Fruit fly (Drosophila melanogaster) whole organism, embryonic: ENCODE results near the gene Ctr1A.

ENCODE experiments used
- CG11456 ChIP-seq: fragments of 200-800 bp; sonication (Bioruptor generic); IDR thresholded peaks from 3 replicates; pipeline ENCODE4 v1.3.6; 2022; ENCODE audit warnings: missing biosample characterization, missing genetic modification characterization
- CG12155 ChIP-seq: fragments of 200-800 bp; sonication (Bioruptor generic); optimal IDR thresholded peaks from 3 replicates; lab custom pipeline; 2016; ENCODE audit warnings: missing biosample characterization, missing genetic modification characterization
- CG1233 ChIP-seq: fragments of 200-800 bp; sonication (Bioruptor generic); optimal IDR thresholded peaks from 4 replicates; lab custom pipeline; 2018; ENCODE audit warnings: missing biosample characterization, mild to moderate bottlenecking, missing genetic modification characterization
- CG13123 ChIP-seq: fragments of 200-800 bp; sonication (Bioruptor generic); optimal IDR thresholded peaks from 2 replicates; lab custom pipeline; 2016; ENCODE audit warnings: missing biosample characterization, missing genetic modification characterization
- CG13296 ChIP-seq: fragments of 200-800 bp; sonication (Bioruptor generic); optimal IDR thresholded peaks from 3 replicates; lab custom pipeline; 2018; ENCODE audit warnings: missing biosample characterization, mild to moderate bottlenecking, missing genetic modification characterization
- CG17359 ChIP-seq: fragments of 200-800 bp; sonication (Bioruptor generic); optimal IDR thresholded peaks from 3 replicates; lab custom pipeline; 2018; ENCODE audit warnings: missing biosample characterization, mild to moderate bottlenecking, missing genetic modification characterization, moderate library complexity
- CG17829 ChIP-seq: fragments of 200-800 bp; optimal IDR thresholded peaks from 2 replicates; lab custom pipeline; 2019; ENCODE audit warnings: missing biosample characterization, mild to moderate bottlenecking, missing genetic modification characterization, moderate library complexity
- CG30020 ChIP-seq: fragments of 200-800 bp; optimal IDR thresholded peaks from 2 replicates; lab custom pipeline; 2019; ENCODE audit warnings: missing biosample characterization, mild to moderate bottlenecking, missing genetic modification characterization, moderate library complexity
- CG3407 ChIP-seq: fragments of 200-800 bp; sonication (Bioruptor generic); optimal IDR thresholded peaks from 2 replicates; lab custom pipeline; 2018; ENCODE audit warnings: missing biosample characterization, mild to moderate bottlenecking, missing genetic modification characterization
- CG34422 ChIP-seq: fragments of 200-800 bp; sonication (Bioruptor generic); IDR thresholded peaks from 3 replicates; pipeline ENCODE4 v1.3.6; 2022; ENCODE audit warnings: missing biosample characterization, missing genetic modification characterization
- CG4328 ChIP-seq: fragments of 200-800 bp; sonication (Bioruptor generic); optimal IDR thresholded peaks from 3 replicates; lab custom pipeline; 2017; ENCODE audit warnings: missing biosample characterization, missing genetic modification reagents, missing genetic modification characterization
- CG6254 ChIP-seq: fragments of 200-800 bp; sonication (Bioruptor generic); optimal IDR thresholded peaks from 3 replicates; lab custom pipeline; 2017; ENCODE audit warnings: mild to moderate bottlenecking, missing biosample characterization, missing genetic modification reagents, missing genetic modification characterization
- CG6689 ChIP-seq: fragments of 200-800 bp; sonication (Bioruptor generic); IDR thresholded peaks from 2 replicates; pipeline ENCODE4 v1.3.6; 2022; ENCODE audit warnings: missing biosample characterization, missing genetic modification characterization
- CG7271 ChIP-seq: fragments of 200-800 bp; sonication (Bioruptor generic); optimal IDR thresholded peaks from 2 replicates; lab custom pipeline; 2018; ENCODE audit warnings: missing biosample characterization, mild to moderate bottlenecking, missing genetic modification characterization, moderate library complexity
- CG8290 ChIP-seq, 3 experiments: fragments of 200-800 bp; sonication (Bioruptor generic); optimal IDR thresholded peaks; 2 replicates each; lab custom pipeline; 2016 to 2019; ENCODE audit warnings: missing biosample characterization in 3 of 3, missing genetic modification characterization in 3 of 3, mild to moderate bottlenecking in 2 of 3, moderate library complexity in 1 of 3
- CG8388 ChIP-seq: fragments of 200-800 bp; sonication (Bioruptor generic); optimal IDR thresholded peaks from 2 replicates; lab custom pipeline; 2019; ENCODE audit warnings: missing biosample characterization, mild to moderate bottlenecking, missing genetic modification characterization, moderate library complexity
- CG9727 ChIP-seq: fragments of 200-800 bp; sonication (Bioruptor generic); optimal IDR thresholded peaks from 3 replicates; lab custom pipeline; 2017; ENCODE audit warnings: missing biosample characterization, mild to moderate bottlenecking, missing genetic modification characterization
- H2.0 ChIP-seq: fragments of 200-800 bp; sonication (Bioruptor generic); IDR thresholded peaks from 2 replicates; pipeline ENCODE4 v1.3.6; 2022; ENCODE audit warnings: missing biosample characterization, missing genetic modification characterization
- HmgD ChIP-seq: fragments of 200-800 bp; sonication (Bioruptor generic); optimal IDR thresholded peaks from 3 replicates; lab custom pipeline; 2016; ENCODE audit warnings: missing biosample characterization, missing genetic modification characterization
- Hmr ChIP-seq: fragments of 200-800 bp; sonication (Bioruptor generic); optimal IDR thresholded peaks from 3 replicates; lab custom pipeline; 2017; ENCODE audit warnings: mild to moderate bottlenecking, missing biosample characterization, missing genetic modification reagents, missing genetic modification characterization
- Hr78 ChIP-seq, 2 experiments: fragments of 200-800 bp in 1 of 2; fragments of >200 bp in 1 of 2; sonication (Bioruptor generic) in 1 of 2; optimal IDR thresholded peaks; 2 replicates each; lab custom pipeline; 2017 to 2019; ENCODE audit warnings: missing biosample characterization in 2 of 2, missing genetic modification characterization in 2 of 2, mild to moderate bottlenecking in 1 of 2, moderate library complexity in 1 of 2
- MESR4 ChIP-seq: fragments of 200-800 bp; sonication (Bioruptor generic); optimal IDR thresholded peaks from 2 replicates; lab custom pipeline; 2018; ENCODE audit warnings: missing biosample characterization, mild to moderate bottlenecking, missing genetic modification characterization, moderate library complexity
- Nf-YB ChIP-seq: fragments of 200-800 bp; sonication (Bioruptor generic); optimal IDR thresholded peaks from 3 replicates; lab custom pipeline; 2019; ENCODE audit warnings: missing biosample characterization, mild to moderate bottlenecking, missing genetic modification characterization, moderate library complexity
- Sry-δ ChIP-seq: fragments of 200-800 bp; sonication (Bioruptor generic); optimal IDR thresholded peaks from 2 replicates; lab custom pipeline; 2016; ENCODE audit warnings: missing biosample characterization, missing genetic modification characterization
- ac ChIP-seq: fragments of 200-800 bp; sonication (Bioruptor generic); optimal IDR thresholded peaks from 3 replicates; lab custom pipeline; 2017; ENCODE audit warnings: missing biosample characterization, mild to moderate bottlenecking, missing genetic modification characterization
- ara ChIP-seq: fragments of 200-800 bp; sonication (Bioruptor generic); IDR thresholded peaks from 2 replicates; pipeline ENCODE4 v1.3.6; 2022; ENCODE audit warnings: missing biosample characterization, missing genetic modification characterization
- ci ChIP-seq: fragments of 200-800 bp; sonication (Bioruptor generic); IDR thresholded peaks from 3 replicates; pipeline ENCODE4 v1.3.6; 2022; ENCODE audit warnings: missing biosample characterization, missing genetic modification characterization
- crol ChIP-seq: fragments of 200-800 bp; sonication (Bioruptor generic); IDR thresholded peaks from 2 replicates; pipeline ENCODE4 v1.3.6; 2022; ENCODE audit warnings: missing biosample characterization, missing genetic modification characterization
- crp ChIP-seq, 2 experiments: fragments of 200-800 bp; sonication (Bioruptor generic); optimal IDR thresholded peaks; 2 replicates in 1 of 2; 3 replicates in 1 of 2; lab custom pipeline; 2017; ENCODE audit warnings: missing biosample characterization in 2 of 2, missing genetic modification characterization in 2 of 2, mild to moderate bottlenecking in 1 of 2, moderate library complexity in 1 of 2
- cwo ChIP-seq: fragments of 200-800 bp; sonication (Bioruptor generic); optimal IDR thresholded peaks from 3 replicates; lab custom pipeline; 2017; ENCODE audit warnings: missing biosample characterization, missing genetic modification characterization, mild to moderate bottlenecking, moderate library complexity, missing genetic modification reagents
- dmrt99B ChIP-seq: fragments of 200-800 bp; sonication (Bioruptor generic); optimal IDR thresholded peaks from 2 replicates; lab custom pipeline; 2018; ENCODE audit warnings: missing biosample characterization, mild to moderate bottlenecking, missing genetic modification characterization, moderate library complexity
- dpn ChIP-seq, 2 experiments: fragments of 200-800 bp; sonication (Bioruptor generic); optimal IDR thresholded peaks; 3 replicates each; lab custom pipeline; 2016; ENCODE audit warnings: missing biosample characterization in 2 of 2, missing genetic modification characterization in 2 of 2
- exex ChIP-seq: fragments of 200-800 bp; sonication (Bioruptor generic); optimal IDR thresholded peaks from 4 replicates; lab custom pipeline; 2018; ENCODE audit warnings: missing biosample characterization, mild to moderate bottlenecking, missing genetic modification characterization, moderate library complexity
- fru ChIP-seq: fragments of >200 bp; optimal IDR thresholded peaks from 2 replicates; lab custom pipeline; 2017
- gcm ChIP-seq: fragments of 200-800 bp; sonication (Bioruptor generic); optimal IDR thresholded peaks from 2 replicates; lab custom pipeline; 2019; ENCODE audit warnings: missing biosample characterization, mild to moderate bottlenecking, missing genetic modification characterization, moderate library complexity
- gem ChIP-seq: fragments of 200-800 bp; sonication (Bioruptor generic); optimal IDR thresholded peaks from 2 replicates; lab custom pipeline; 2019; ENCODE audit warnings: missing biosample characterization, mild to moderate bottlenecking, missing genetic modification characterization, moderate library complexity
- jumu ChIP-seq: fragments of 200-800 bp; sonication (Bioruptor generic); optimal IDR thresholded peaks from 3 replicates; lab custom pipeline; 2016; ENCODE audit warnings: missing biosample characterization, missing genetic modification characterization
- ken ChIP-seq: fragments of 200-800 bp; sonication (Bioruptor generic); IDR thresholded peaks from 3 replicates; pipeline ENCODE4 v1.3.6; 2022; ENCODE audit warnings: missing biosample characterization, missing genetic modification characterization
- lab ChIP-seq: fragments of 200-800 bp; sonication (Bioruptor generic); optimal IDR thresholded peaks from 3 replicates; lab custom pipeline; 2017; ENCODE audit warnings: missing biosample characterization, missing genetic modification characterization, mild to moderate bottlenecking, moderate library complexity, missing genetic modification reagents
- mld ChIP-seq: fragments of 200-800 bp; sonication (Bioruptor generic); IDR thresholded peaks from 3 replicates; pipeline ENCODE4 v1.3.6; 2022; ENCODE audit warnings: missing biosample characterization, missing genetic modification characterization; ENCODE audit not compliant: partially characterized antibody
- oc ChIP-seq: fragments of 200-800 bp; sonication (Bioruptor generic); optimal IDR thresholded peaks from 2 replicates; lab custom pipeline; 2018; ENCODE audit warnings: missing biosample characterization, mild to moderate bottlenecking, missing genetic modification characterization, moderate library complexity
- otp ChIP-seq: fragments of 200-800 bp; sonication (Bioruptor generic); IDR thresholded peaks from 3 replicates; pipeline ENCODE4, ENCODE4 v1.3.6; 2022; ENCODE audit warnings: missing biosample characterization, missing genetic modification characterization
- rib ChIP-seq: fragments of 200-800 bp; sonication (Bioruptor generic); IDR thresholded peaks from 2 replicates; pipeline ENCODE4 v1.3.6; 2022; ENCODE audit warnings: missing biosample characterization, missing genetic modification characterization
- sc ChIP-seq, 3 experiments: fragments of >200 bp in 2 of 3; fragments of 200-800 bp in 1 of 3; sonication (Bioruptor generic) in 1 of 3; optimal IDR thresholded peaks; 2 replicates in 2 of 3; 3 replicates in 1 of 3; lab custom pipeline; 2017; ENCODE audit warnings: mild to moderate bottlenecking in 1 of 3, missing biosample characterization in 1 of 3, missing genetic modification characterization in 1 of 3, missing genetic modification reagents in 1 of 3
- sd ChIP-seq: fragments of 200-800 bp; sonication (Bioruptor generic); optimal IDR thresholded peaks from 3 replicates; lab custom pipeline; 2018; ENCODE audit warnings: missing biosample characterization, mild to moderate bottlenecking, missing genetic modification characterization, moderate library complexity
- sim ChIP-seq: fragments of 200-800 bp; sonication (Bioruptor generic); IDR thresholded peaks from 2 replicates; pipeline ENCODE4 v1.3.6; 2022; ENCODE audit warnings: missing biosample characterization, missing genetic modification characterization
- tap ChIP-seq: fragments of 200-800 bp; optimal IDR thresholded peaks from 3 replicates; lab custom pipeline; 2019; ENCODE audit warnings: missing biosample characterization, mild to moderate bottlenecking, missing genetic modification characterization, moderate library complexity
- ttk ChIP-seq: fragments of 200-800 bp; sonication (Bioruptor generic); IDR thresholded peaks from 2 replicates; pipeline ENCODE4 v2.1.2; 2022; ENCODE audit warnings: missing biosample characterization, missing genetic modification characterization
- vfl ChIP-seq: fragments of 200-800 bp; sonication (Bioruptor generic); optimal IDR thresholded peaks from 2 replicates; lab custom pipeline; 2016; ENCODE audit warnings: missing biosample characterization, missing genetic modification characterization

Gene Ctr1A

dm6 chrX:6621566-6622006 is 39.9 kb upstream of the Ctr1A start (continued):
- TF ChIP-seq jumu (GFP tag; lab: Kevin White, UChicago) (peak; percentile 27), mld (GFP tag; lab: Robert Waterston, UW) (no peak), CG12155 (GFP tag; lab: Kevin White, UChicago) (peak; percentile 28), exex (tag; lab: Kevin White, UChicago) (no peak), dmrt99B (peak; percentile 35), CG34422 (GFP tag; lab: Robert Waterston, UW) (peak; percentile 37; the same call in 1 of the 3 replicates), ci (GFP tag; lab: Robert Waterston, UW) (peak; percentile 53; the same call in 1 of the 3 replicates), oc (tag; lab: Kevin White, UChicago) (peak; percentile 25), CG4328 (no peak), vfl (GFP tag; lab: Kevin White, UChicago) (no peak), gem (peak; percentile 67), CG13123 (GFP tag; lab: Kevin White, UChicago) (no peak), CG1233 (peak; percentile 30), CG8290 (GFP tag; optimal IDR thresholded peaks at IDR 0.05; lab: Kevin White, UChicago) (peak; percentile 40), CG8290 (tag; optimal IDR thresholded peaks at IDR 0.05; lab: Kevin White, UChicago) (peak in 1 of 2 experiments; percentile 14), CG9727 (GFP tag; lab: Kevin White, UChicago) (peak; percentile 68), tap (tag; lab: Kevin White, UChicago) (peak; percentile 4), CG30020 (tag; lab: Kevin White, UChicago) (no peak), sc (optimal IDR thresholded peaks at IDR 0.05; lab: Kevin White, UChicago) (no peak), sc (GFP tag; optimal IDR thresholded peaks at IDR 0.05; lab: Kevin White, UChicago) (no peak), cwo (GFP tag; lab: Kevin White, UChicago) (peak; percentile 78), CG6689 (GFP tag; lab: Robert Waterston, UW) (peak; percentile 64), crp (GFP tag; optimal IDR thresholded peaks at IDR 0.05; lab: Kevin White, UChicago) (no peak), fru (no peak), dpn (GFP tag; optimal IDR thresholded peaks at IDR 0.05; lab: Kevin White, UChicago) (peak; percentile 37 to 43), HmgD (GFP tag; lab: Kevin White, UChicago) (no peak), CG8388 (GFP tag; lab: Kevin White, UChicago) (peak; percentile 21), Sry-δ (GFP tag; lab: Kevin White, UChicago) (no peak), crol (GFP tag; lab: Robert Waterston, UW) (no peak), ara (GFP tag; lab: Robert Waterston, UW) (peak; percentile 54; the same call in 1 of the 2 replicates), otp (GFP tag; lab: Robert Waterston, UW) (peak; percentile 65; the same call in 1 of the 3 replicates), CG7271 (tag; lab: Kevin White, UChicago) (no peak), CG3407 (GFP tag; lab: Kevin White, UChicago) (no peak), ken (GFP tag; lab: Robert Waterston, UW) (0 out of 3 replicates have a peak, but pooled peaks have one; percentile 16), ttk (GFP tag; lab: Robert Waterston, UW) (no peak), gcm (no peak), CG13296 (GFP tag; lab: Kevin White, UChicago) (no peak), rib (no peak), MESR4 (GFP tag; lab: Kevin White, UChicago) (no peak), CG11456 (GFP tag; lab: Robert Waterston, UW) (peak; percentile 66; the same call in 1 of the 3 replicates), H2.0 (GFP tag; lab: Robert Waterston, UW) (0 out of 2 replicates have a peak, but pooled peaks have one; percentile 28), CG6254 (GFP tag; lab: Kevin White, UChicago) (peak; percentile 44), lab (GFP tag; lab: Kevin White, UChicago) (peak; percentile 44), CG17829 (peak; percentile 47), sd (tag; lab: Kevin White, UChicago) (no peak), Hmr (GFP tag; lab: Kevin White, UChicago) (peak; percentile 45), Nf-YB (no peak), CG17359 (tag; lab: Kevin White, UChicago) (peak; percentile 43), Hr78 (GFP tag; optimal IDR thresholded peaks at IDR 0.05; lab: Kevin White, UChicago) (no peak), ac (no peak), sim (peak; percentile 46; the same call in 1 of the 2 replicates)
